Worm (Caenorhabditis elegans) whole organism, L3 larva: ENCODE results near the gene K10G9.2.

Source experiments
- R02D3.7 ChIP-seq: fragments of 150-350 bp; optimal IDR thresholded peaks from 2 replicates; lab custom pipeline; 2014; ENCODE audit warnings: missing biosample characterization, missing genetic modification characterization
- ceh-82 ChIP-seq: fragments of 150-350 bp; optimal IDR thresholded peaks from 2 replicates; lab custom pipeline; 2014; ENCODE audit warnings: missing biosample characterization, missing genetic modification characterization
- elt-3 ChIP-seq, 3 experiments: fragments of 150-350 bp in 1 of 3; sonication (generic microtip) in 2 of 3; optimal IDR thresholded peaks; 2 replicates in 2 of 3; 4 replicates in 1 of 3; lab custom pipeline; 2014 to 2017; ENCODE audit warnings: missing biosample characterization in 3 of 3, missing genetic modification characterization in 3 of 3
- fos-1 ChIP-seq: fragments of 150-350 bp; optimal IDR thresholded peaks from 2 replicates; lab custom pipeline; 2014; ENCODE audit warnings: missing biosample characterization, missing genetic modification characterization
- pha-4 ChIP-seq: fragments of 150-350 bp; optimal IDR thresholded peaks from 2 replicates; lab custom pipeline; 2014; ENCODE audit warnings: missing biosample characterization, missing genetic modification reagents, missing genetic modification characterization
- pqm-1 ChIP-seq: fragments of 150-350 bp; optimal IDR thresholded peaks from 2 replicates; lab custom pipeline; 2017; ENCODE audit warnings: missing biosample characterization, missing genetic modification characterization, inconsistent platforms
- snpc-4 ChIP-seq: fragments of 150-350 bp; optimal IDR thresholded peaks from 2 replicates; lab custom pipeline; 2014; ENCODE audit warnings: missing biosample characterization, missing genetic modification characterization
- ztf-4 ChIP-seq: fragments of 150-350 bp; optimal IDR thresholded peaks from 2 replicates; lab custom pipeline; 2014; ENCODE audit warnings: missing biosample characterization, missing genetic modification characterization

DNA sequence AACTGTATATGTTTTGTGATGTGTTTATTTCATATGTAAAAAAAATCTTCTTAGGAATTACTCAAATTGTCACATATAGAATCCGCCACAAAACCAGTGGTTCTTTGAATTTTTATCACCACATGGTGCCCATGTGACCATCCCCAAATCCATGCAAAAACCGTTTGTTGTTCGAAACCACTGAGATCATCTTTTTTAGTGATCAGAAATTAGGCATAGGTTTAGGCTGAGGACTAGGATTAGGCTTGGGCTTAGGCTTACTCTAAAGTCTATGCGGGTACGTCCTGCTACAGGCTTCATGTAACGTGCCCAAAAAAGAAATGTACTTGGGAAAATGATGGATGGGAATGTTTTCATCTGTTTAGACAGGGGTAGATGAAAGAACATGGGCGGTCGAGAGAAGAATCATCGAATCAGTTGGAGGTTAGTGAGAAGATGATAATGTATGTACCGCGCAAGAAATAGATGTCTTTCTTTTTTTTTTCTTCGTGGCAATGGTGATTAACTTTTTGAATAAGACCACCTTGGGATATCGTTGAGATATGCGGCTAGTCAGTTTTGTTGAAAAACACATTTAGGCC lies 49.3 kb upstream of the K10G9.2 start:
- TF ChIP-seq snpc-4 (tag; lab: Kevin White, UChicago): no peak
- TF ChIP-seq pha-4 (tag; lab: Kevin White, UChicago): no peak
- TF ChIP-seq elt-3 (tag; optimal IDR thresholded peaks at IDR 0.05; lab: Kevin White, UChicago): peak in 1 of 3 experiments; percentile 61
- no peak for TF ChIP-seq ceh-82
- TF ChIP-seq ztf-4 (tag; lab: Kevin White, UChicago): peak; percentile 16
- TF ChIP-seq fos-1: no peak
- TF ChIP-seq pqm-1 (tag; lab: Kevin White, UChicago): no peak
- TF ChIP-seq R02D3.7 (tag; lab: Kevin White, UChicago): no peak
